Fruit fly (Drosophila melanogaster): ENCODE results near the gene Naa30B.
A peak's percentile ranks its signal among the peaks of the same experiment; 100 is the strongest.

Naa30B gene

dm6 chr3L:1442906-1443305 is 29.0 kb downstream of the Naa30B start (continued):
- peak; percentile 53; the same call in 2 of the 3 replicates for TF ChIP-seq eg (GFP tag; IDR thresholded peaks at IDR 0.05)
- TF ChIP-seq cyc (GFP tag; optimal IDR thresholded peaks at IDR 0.05) = peak; percentile 96
- peak; percentile 59 for TF ChIP-seq fd59A (GFP tag; optimal IDR thresholded peaks at IDR 0.05)
- peak; percentile 80 for TF ChIP-seq Sox15 (GFP tag; optimal IDR thresholded peaks at IDR 0.05)
- peak; percentile 69 for TF ChIP-seq Gug (GFP tag; IDR thresholded peaks at IDR 0.05)
- peak; percentile 95 for TF ChIP-seq Ets21C (GFP tag; optimal IDR thresholded peaks at IDR 0.05)
- TF ChIP-seq OdsH (GFP tag; optimal IDR thresholded peaks at IDR 0.05) = peak; percentile 85
- no peak for TF ChIP-seq CG11294 (GFP tag; IDR thresholded peaks at IDR 0.05)
- TF ChIP-seq CG10669 (GFP tag; optimal IDR thresholded peaks at IDR 0.05) = peak; percentile 72
- peak; percentile 95 for TF ChIP-seq lz (GFP tag; optimal IDR thresholded peaks at IDR 0.05)
- peak; percentile 98 for TF ChIP-seq esn (GFP tag; optimal IDR thresholded peaks at IDR 0.05)
- peak; percentile 41 for TF ChIP-seq CG1621 (tag; optimal IDR thresholded peaks at IDR 0.05)
- TF ChIP-seq CG9139 (GFP tag; optimal IDR thresholded peaks at IDR 0.05) = no peak
- peak; percentile 41 for TF ChIP-seq Lpt (GFP tag; optimal IDR thresholded peaks at IDR 0.05)
- TF ChIP-seq CG8632 (GFP tag; optimal IDR thresholded peaks at IDR 0.05) = peak; percentile 88
- peak; percentile 98 for TF ChIP-seq Sox102F (GFP tag; optimal IDR thresholded peaks at IDR 0.05)
- peak; percentile 99 for TF ChIP-seq svp (GFP tag)
- TF ChIP-seq Eip93F (GFP tag; optimal IDR thresholded peaks at IDR 0.05) = peak; percentile 97
- no peak for TF ChIP-seq Hr38 (GFP tag; optimal IDR thresholded peaks at IDR 0.05)
- peak; percentile 37 for TF ChIP-seq Hr4 (GFP tag; optimal IDR thresholded peaks at IDR 0.05)
- TF ChIP-seq CG3919 (GFP tag; optimal IDR thresholded peaks at IDR 0.05) = peak; percentile 85
- TF ChIP-seq salr (GFP tag; optimal IDR thresholded peaks at IDR 0.05) = peak; percentile 58 to 66

DNA sequence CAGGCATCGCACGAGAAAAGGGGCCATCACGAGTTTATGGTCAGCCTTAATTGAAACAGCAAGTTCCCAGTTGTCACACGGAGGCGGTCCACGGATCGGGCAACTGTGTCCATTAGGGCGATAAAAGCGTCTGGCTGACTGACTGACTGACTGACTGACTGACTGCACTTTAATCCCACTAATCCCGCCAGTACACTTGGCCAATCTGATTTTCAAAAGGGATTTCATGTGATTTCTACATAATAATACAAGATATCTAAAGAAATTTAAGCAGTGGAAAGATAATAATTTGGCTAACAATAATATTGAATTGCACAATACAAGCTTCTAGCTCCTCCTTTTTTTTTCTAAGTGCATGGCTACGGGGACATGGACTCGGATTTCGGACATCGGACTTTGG is 29.6 kb downstream of the Naa30B start:
- TF ChIP-seq CG11902 (GFP tag; optimal IDR thresholded peaks at IDR 0.05) (peak; percentile 22), CG6163 (GFP tag; IDR thresholded peaks at IDR 0.05) (peak; percentile 41; the same call in 1 of the 3 replicates), Hr4 (GFP tag; optimal IDR thresholded peaks at IDR 0.05) (no peak), Met (GFP tag; optimal IDR thresholded peaks at IDR 0.05) (peak; percentile 24), pdm3 (GFP tag; optimal IDR thresholded peaks at IDR 0.05) (peak; percentile 20), eg (GFP tag; IDR thresholded peaks at IDR 0.05) (no peak), CG31627 (GFP tag; optimal IDR thresholded peaks at IDR 0.05) (peak; percentile 36), Eip78C (GFP tag) (peak; percentile 55), Hr39 (GFP tag; optimal IDR thresholded peaks at IDR 0.05) (peak; percentile 38), lz (GFP tag; optimal IDR thresholded peaks at IDR 0.05) (peak; percentile 22)

- TF ChIP-seq Eip78C (GFP tag) = peak; percentile 36
- no peak for TF ChIP-seq CG1621 (tag; optimal IDR thresholded peaks at IDR 0.05)
- TF ChIP-seq CG10631 (GFP tag; optimal IDR thresholded peaks at IDR 0.05) = no peak
- TF ChIP-seq CG15336 (GFP tag; IDR thresholded peaks at IDR 0.05) = no peak
- TF ChIP-seq eg (GFP tag; IDR thresholded peaks at IDR 0.05) = peak; percentile 71
- no peak for TF ChIP-seq spab (GFP tag; optimal IDR thresholded peaks at IDR 0.05)
- peak; percentile 32 for TF ChIP-seq Lpt (GFP tag; optimal IDR thresholded peaks at IDR 0.05)
- no peak for TF ChIP-seq CG16779 (tag; optimal IDR thresholded peaks at IDR 0.05)
- TF ChIP-seq ss (GFP tag; optimal IDR thresholded peaks at IDR 0.05) = peak in 1 of 2 experiments; percentile 46
- no peak for TF ChIP-seq svp (GFP tag)
- peak; percentile 40 for TF ChIP-seq net (GFP tag; optimal IDR thresholded peaks at IDR 0.05)
- peak; percentile 31 for TF ChIP-seq CG32006 (GFP tag; optimal IDR thresholded peaks at IDR 0.05)
- TF ChIP-seq CG8119 (GFP tag; IDR thresholded peaks at IDR 0.05) = peak; percentile 68; the same call in 2 of the 3 replicates
- no peak for TF ChIP-seq CG31627 (GFP tag; optimal IDR thresholded peaks at IDR 0.05)
- TF ChIP-seq CG3919 (GFP tag; optimal IDR thresholded peaks at IDR 0.05) = no peak
- peak in 1 of 2 experiments; percentile 3 for TF ChIP-seq salr (GFP tag; optimal IDR thresholded peaks at IDR 0.05)
- TF ChIP-seq Hr4 (GFP tag; optimal IDR thresholded peaks at IDR 0.05) = no peak
- no peak for TF ChIP-seq achi (GFP tag; optimal IDR thresholded peaks at IDR 0.05)
Measured at dm6 chr3L:1440999-1441398, 30.9 kb downstream of the Naa30B start.

Measured in whole organism, prepupa.